Worm (Caenorhabditis elegans): Measurements from ENCODE around the gene Y4C6B.7.

ce11 chrIV:5389951-5390350 lies 36.7 kb upstream of the Y4C6B.7 start:
- TF ChIP-seq flt-1 (GFP tag; IDR thresholded peaks at IDR 0.05) (no peak), tbx-11 (GFP tag; IDR thresholded peaks at IDR 0.05) (no peak), aly-1 (tag; optimal IDR thresholded peaks at IDR 0.05) (no peak), scrt-1 (GFP tag; IDR thresholded peaks at IDR 0.05) (no peak), ama-1 (optimal IDR thresholded peaks at IDR 0.05) (no peak), ceh-36 (tag; optimal IDR thresholded peaks at IDR 0.05) (no peak), ceh-13 (GFP tag; optimal IDR thresholded peaks at IDR 0.05) (no peak), ets-7 (tag; optimal IDR thresholded peaks at IDR 0.05) (no peak), tra-4 (tag; optimal IDR thresholded peaks at IDR 0.05) (no peak), B0310.2 (tag; optimal IDR thresholded peaks at IDR 0.05) (no peak), hnd-1 (tag; optimal IDR thresholded peaks at IDR 0.05) (no peak), pes-1 (GFP tag; IDR thresholded peaks at IDR 0.05) (no peak), hmbx-1 (tag; optimal IDR thresholded peaks at IDR 0.05) (no peak)
